Fruit fly (Drosophila melanogaster): ENCODE measurements around the gene CG11122.

Gene CG11122

dm6 chrX:11108148-11108844 is 16.2 kb downstream of the CG11122 start, which contains the start of gene Hsp60A (continued):
- TF ChIP-seq trh (GFP tag; optimal IDR thresholded peaks at IDR 0.05): no peak
- no peak for TF ChIP-seq CG1529 (GFP tag; optimal IDR thresholded peaks at IDR 0.05)
- TF ChIP-seq CG15601 (tag; optimal IDR thresholded peaks at IDR 0.05): peak; percentile 59
- no peak for TF ChIP-seq cad (GFP tag; optimal IDR thresholded peaks at IDR 0.05)
- no peak for TF ChIP-seq TFAM (GFP tag; optimal IDR thresholded peaks at IDR 0.05)
- TF ChIP-seq pros (GFP tag; optimal IDR thresholded peaks at IDR 0.05): no peak
- TF ChIP-seq CG14710 (tag; optimal IDR thresholded peaks at IDR 0.05): peak; percentile 75
- no peak for TF ChIP-seq gsb (GFP tag; IDR thresholded peaks at IDR 0.05)
- no peak for TF ChIP-seq crc (GFP tag; optimal IDR thresholded peaks at IDR 0.05)
- TF ChIP-seq bigmax (GFP tag; optimal IDR thresholded peaks at IDR 0.05): peak; percentile 95
- TF ChIP-seq Kr (GFP tag; optimal IDR thresholded peaks at IDR 0.05): no peak
- TF ChIP-seq CG2712 (tag; optimal IDR thresholded peaks at IDR 0.05): peak; percentile 61
- no peak for TF ChIP-seq rib (GFP tag; IDR thresholded peaks at IDR 0.05)
- peak; percentile 56 for TF ChIP-seq Rfx (GFP tag; IDR thresholded peaks at IDR 0.05)
- TF ChIP-seq Lpt (GFP tag; optimal IDR thresholded peaks at IDR 0.05): no peak
- no peak for TF ChIP-seq CG6765 (GFP tag; optimal IDR thresholded peaks at IDR 0.05)
- peak; percentile 60 for TF ChIP-seq unpg (GFP tag; optimal IDR thresholded peaks at IDR 0.05)
- no peak for TF ChIP-seq Doc2 (GFP tag; IDR thresholded peaks at IDR 0.05)
- TF ChIP-seq CG12659 (GFP tag; optimal IDR thresholded peaks at IDR 0.05): peak; percentile 54
- peak; percentile 69 for TF ChIP-seq CG9932 (GFP tag; IDR thresholded peaks at IDR 0.05)
- peak; percentile 60 for TF ChIP-seq CG30403 (GFP tag; optimal IDR thresholded peaks at IDR 0.05)
- TF ChIP-seq h (optimal IDR thresholded peaks at IDR 0.05): no peak
- no peak for TF ChIP-seq pnt (GFP tag; optimal IDR thresholded peaks at IDR 0.05)
- no peak for TF ChIP-seq CG9609 (GFP tag; optimal IDR thresholded peaks at IDR 0.05)
- TF ChIP-seq CG7839 (tag; optimal IDR thresholded peaks at IDR 0.05): peak; percentile 59
- no peak for TF ChIP-seq Atf3 (GFP tag; optimal IDR thresholded peaks at IDR 0.05)
- TF ChIP-seq stwl (tag; optimal IDR thresholded peaks at IDR 0.05): peak; percentile 50
- no peak for TF ChIP-seq pb (GFP tag; optimal IDR thresholded peaks at IDR 0.05)
- TF ChIP-seq CG8765 (GFP tag; IDR thresholded peaks at IDR 0.05): no peak
- peak; percentile 69 for TF ChIP-seq lab (GFP tag; optimal IDR thresholded peaks at IDR 0.05)
- TF ChIP-seq mirr (GFP tag; optimal IDR thresholded peaks at IDR 0.05): no peak
- peak; percentile 76; the same call in 2 of the 3 replicates for TF ChIP-seq hb (GFP tag; IDR thresholded peaks at IDR 0.05; ENCODE audit: partially characterized antibody)
- peak; percentile 33 for TF ChIP-seq CG3281 (GFP tag; optimal IDR thresholded peaks at IDR 0.05)
- peak; percentile 1 for TF ChIP-seq CG10431 (GFP tag; optimal IDR thresholded peaks at IDR 0.05)
- no peak for TF ChIP-seq CTCF (GFP tag; optimal IDR thresholded peaks at IDR 0.05)
- TF ChIP-seq Dip3 (GFP tag; optimal IDR thresholded peaks at IDR 0.05): peak; percentile 16
- no peak for TF ChIP-seq tll (GFP tag; optimal IDR thresholded peaks at IDR 0.05)
- peak; percentile 41 for TF ChIP-seq MBD-R2 (GFP tag; IDR thresholded peaks at IDR 0.05)
- TF ChIP-seq CG16815 (GFP tag; optimal IDR thresholded peaks at IDR 0.05): no peak
- TF ChIP-seq nerfin-1 (tag; optimal IDR thresholded peaks at IDR 0.05): peak; percentile 26
- peak; percentile 55; the same call in 1 of the 2 replicates for TF ChIP-seq ato (GFP tag; IDR thresholded peaks at IDR 0.05; ENCODE audit: partially characterized antibody)
- TF ChIP-seq Nf-YA (GFP tag; IDR thresholded peaks at IDR 0.05): no peak
- TF ChIP-seq Gsc (GFP tag; IDR thresholded peaks at IDR 0.05): no peak
- no peak for TF ChIP-seq scrt (GFP tag; optimal IDR thresholded peaks at IDR 0.05)
- peak; percentile 87 for TF ChIP-seq HLH4C (GFP tag; IDR thresholded peaks at IDR 0.05; ENCODE audit: partially characterized antibody)
- TF ChIP-seq Deaf1 (tag; optimal IDR thresholded peaks at IDR 0.05): no peak
- peak; percentile 66 for TF ChIP-seq gfzf (GFP tag; optimal IDR thresholded peaks at IDR 0.05)
- no peak for TF ChIP-seq CG8478 (optimal IDR thresholded peaks at IDR 0.05)
- TF ChIP-seq sna (GFP tag; IDR thresholded peaks at IDR 0.05; ENCODE audit: partially characterized antibody): peak; percentile 76; the same call in 1 of the 2 replicates
- TF ChIP-seq CG8281 (tag; optimal IDR thresholded peaks at IDR 0.05): no peak
- TF ChIP-seq toy (GFP tag; IDR thresholded peaks at IDR 0.05): no peak

Measured in whole organism, embryonic.